Worm (Caenorhabditis elegans) whole organism, young adult: ENCODE results near the gene mrg-1.

Experiments
- F49E8.2 ChIP-seq: sonication (generic microtip); optimal IDR thresholded peaks from 3 replicates; lab custom pipeline; 2017; ENCODE audit warnings: missing genetic modification characterization, mild to moderate bottlenecking, missing compliant biosample characterization, antibody characterized with exemption, moderate library complexity; ENCODE audit not compliant: insufficient read depth
- aptf-3 ChIP-seq: fragments of 200-800 bp; sonication (Bioruptor generic); IDR thresholded peaks from 2 replicates; pipeline ENCODE4 v1.3.6; 2022; ENCODE audit warnings: missing genetic modification characterization, missing compliant biosample characterization
- ceh-91 ChIP-seq: fragments of 200-800 bp; sonication (Bioruptor generic); IDR thresholded peaks from 2 replicates; pipeline ENCODE4 v1.3.6; 2022; ENCODE audit warnings: missing genetic modification reagents, missing genetic modification characterization, missing compliant biosample characterization
- egl-44 ChIP-seq: fragments of 200-800 bp; sonication (Bioruptor generic); IDR thresholded peaks from 2 replicates; pipeline ENCODE4 v1.3.6; 2022; ENCODE audit warnings: missing genetic modification reagents, missing genetic modification characterization, missing compliant biosample characterization
- ekl-4 ChIP-seq: fragments of 200-800 bp; sonication (Bioruptor generic); IDR thresholded peaks from 2 replicates; pipeline ENCODE4 v1.3.6; 2022; ENCODE audit warnings: missing genetic modification reagents, missing genetic modification characterization, missing compliant biosample characterization
- lin-26 ChIP-seq: fragments of 200-800 bp; sonication (Bioruptor generic); IDR thresholded peaks from 2 replicates; pipeline ENCODE4 v1.3.6; 2022; ENCODE audit warnings: missing genetic modification reagents, missing genetic modification characterization, missing compliant biosample characterization
- pha-4 ChIP-seq: fragments of 150-350 bp; sonication (generic microtip); optimal IDR thresholded peaks from 2 replicates; lab custom pipeline; 2014; ENCODE audit warnings: missing biosample characterization, missing genetic modification reagents, missing genetic modification characterization
- snpc-4 ChIP-seq, 5 experiments: fragments of 150-350 bp in 1 of 5; sonication (generic microtip) in 4 of 5; optimal IDR thresholded peaks; 2 replicates each; lab custom pipeline; 2014 to 2018; ENCODE audit warnings: missing genetic modification characterization in 5 of 5, missing biosample characterization in 3 of 5, antibody characterized with exemption in 2 of 5, mild to moderate bottlenecking in 2 of 5, missing compliant biosample characterization in 2 of 5, missing genotype in 2 of 5, moderate library complexity in 2 of 5, missing genetic modification reagents in 1 of 5
- sptf-2 ChIP-seq: fragments of 200-800 bp; sonication (Bioruptor generic); optimal IDR thresholded peaks from 2 replicates; lab custom pipeline; 2018; ENCODE audit warnings: mild to moderate bottlenecking, missing genetic modification characterization, missing compliant biosample characterization
- unc-62 ChIP-seq: fragments of 150-350 bp; optimal IDR thresholded peaks from 2 replicates; lab custom pipeline; 2014; ENCODE audit warnings: missing biosample characterization, missing genetic modification reagents, missing genetic modification characterization
- ztf-22 ChIP-seq: fragments of 200-800 bp; sonication (Bioruptor generic); optimal IDR thresholded peaks from 2 replicates; lab custom pipeline; 2018; ENCODE audit warnings: mild to moderate bottlenecking, missing genetic modification characterization, moderate library complexity, missing compliant biosample characterization
- ztf-25 ChIP-seq: fragments of 200-800 bp; sonication (Bioruptor generic); IDR thresholded peaks from 2 replicates; pipeline ENCODE4 v1.3.6; 2022; ENCODE audit warnings: missing genetic modification reagents, missing genetic modification characterization, missing compliant biosample characterization

- no peak for TF ChIP-seq ekl-4 (GFP tag; lab: Robert Waterston, UW)
- no peak for TF ChIP-seq sptf-2 (GFP tag; lab: Kevin White, UChicago)
- TF ChIP-seq snpc-4 (GFP tag; optimal IDR thresholded peaks at IDR 0.05; lab: Kevin White, UChicago): no peak
- TF ChIP-seq snpc-4 (tag; optimal IDR thresholded peaks at IDR 0.05; lab: Kevin White, UChicago): no peak
- TF ChIP-seq unc-62: no peak
- no peak for TF ChIP-seq ceh-91 (GFP tag; lab: Robert Waterston, UW)
- TF ChIP-seq pha-4 (tag; lab: Kevin White, UChicago): no peak
- no peak for TF ChIP-seq ztf-22 (GFP tag; lab: Kevin White, UChicago)
- no peak for TF ChIP-seq F49E8.2
- TF ChIP-seq egl-44: no peak
- TF ChIP-seq lin-26 (GFP tag; lab: Robert Waterston, UW): no peak
- no peak for TF ChIP-seq ztf-25 (GFP tag; lab: Robert Waterston, UW)
- no peak for TF ChIP-seq aptf-3 (GFP tag; lab: Robert Waterston, UW)
Measured at ce11 chrIII:12892767-12893166, 18.3 kb upstream of the mrg-1 start.
